Worm (Caenorhabditis elegans): ENCODE data around the gene F43C1.5.

ce11 chrIII:4195306-4196008 lies 33.5 kb upstream of the F43C1.5 start:
- no peak for TF ChIP-seq unc-62 (GFP tag; optimal IDR thresholded peaks at IDR 0.05)
- no peak for TF ChIP-seq pha-4 (tag; optimal IDR thresholded peaks at IDR 0.05)
- TF ChIP-seq ceh-43 (GFP tag; optimal IDR thresholded peaks at IDR 0.05), result no peak
- TF ChIP-seq nhr-237 (tag; optimal IDR thresholded peaks at IDR 0.05), result no peak
- TF ChIP-seq nhr-28 (tag; optimal IDR thresholded peaks at IDR 0.05), result no peak
- TF ChIP-seq unc-39 (tag; optimal IDR thresholded peaks at IDR 0.05), result no peak

All from whole organism, mixed stage, embryonic.